Worm (Caenorhabditis elegans) whole organism, young adult: ENCODE results near the gene ttr-27.

Experiments
- ama-1 ChIP-seq, 3 experiments: fragments of 150-350 bp in 1 of 3; sonication (generic microtip) in 2 of 3; optimal IDR thresholded peaks; 2 replicates each; lab custom pipeline; 2014 to 2018; ENCODE audit warnings: missing biosample characterization in 2 of 3, missing genetic modification characterization in 2 of 3, missing genetic modification reagents in 2 of 3
- athp-1 ChIP-seq: sonication (generic microtip); optimal IDR thresholded peaks from 2 replicates; lab custom pipeline; 2017; ENCODE audit warnings: mild to moderate bottlenecking, missing genetic modification characterization, missing compliant biosample characterization
- attf-3 ChIP-seq: fragments of 200-800 bp; sonication (Bioruptor generic); conservative IDR thresholded peaks from 2 replicates; pipeline ENCODE4 v1.3.6; 2022; ENCODE audit warnings: missing genetic modification reagents, missing genetic modification characterization, missing compliant biosample characterization
- ceh-27 ChIP-seq: fragments of 200-800 bp; sonication (Bioruptor generic); optimal IDR thresholded peaks from 2 replicates; lab custom pipeline; 2018; ENCODE audit warnings: mild to moderate bottlenecking, missing genetic modification characterization, moderate library complexity, missing compliant biosample characterization
- pha-4 ChIP-seq: fragments of 150-350 bp; sonication (generic microtip); optimal IDR thresholded peaks from 2 replicates; lab custom pipeline; 2014; ENCODE audit warnings: missing biosample characterization, missing genetic modification reagents, missing genetic modification characterization
- sea-2 ChIP-seq: fragments of 200-800 bp; sonication (Bioruptor generic); IDR thresholded peaks from 2 replicates; pipeline ENCODE4 v1.3.6; 2022; ENCODE audit warnings: missing genetic modification characterization, missing compliant biosample characterization
- sptf-2 ChIP-seq: fragments of 200-800 bp; sonication (Bioruptor generic); optimal IDR thresholded peaks from 2 replicates; lab custom pipeline; 2018; ENCODE audit warnings: mild to moderate bottlenecking, missing genetic modification characterization, missing compliant biosample characterization
- unc-62 ChIP-seq: fragments of 150-350 bp; optimal IDR thresholded peaks from 2 replicates; lab custom pipeline; 2014; ENCODE audit warnings: missing biosample characterization, missing genetic modification reagents, missing genetic modification characterization

DNA sequence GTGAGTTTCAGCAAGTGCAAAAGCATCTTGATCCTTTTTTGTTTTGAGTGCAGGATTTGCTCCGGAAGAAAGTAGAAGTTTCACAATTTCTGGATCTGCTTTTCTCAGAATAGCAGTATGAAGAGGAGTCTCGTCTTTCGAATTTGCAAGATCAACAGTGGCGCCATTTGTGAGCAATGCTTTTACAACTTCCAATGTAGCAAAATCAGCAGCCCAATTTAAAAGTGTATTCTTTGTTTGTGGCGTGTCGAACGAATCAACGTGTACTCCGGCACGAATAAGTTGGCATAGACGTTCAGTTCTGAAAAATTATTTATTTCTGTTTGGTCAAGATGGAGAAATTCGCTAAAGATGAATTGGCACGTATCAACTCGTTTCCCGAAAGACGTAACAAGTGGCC lies 45.7 kb upstream of the ttr-27 start, which contains the start of gene T16G1.13:
- no peak for TF ChIP-seq attf-3
- no peak for TF ChIP-seq ceh-27 (GFP tag; lab: Kevin White, UChicago)
- TF ChIP-seq ama-1 (optimal IDR thresholded peaks at IDR 0.05; lab: Kevin White, UChicago), result no peak
- no peak for TF ChIP-seq ama-1 (GFP tag; optimal IDR thresholded peaks at IDR 0.05; lab: Kevin White, UChicago)
- no peak for TF ChIP-seq unc-62
- TF ChIP-seq sea-2 (GFP tag; lab: Robert Waterston, UW), result no peak
- no peak for TF ChIP-seq sptf-2 (GFP tag; lab: Kevin White, UChicago)
- TF ChIP-seq athp-1, result no peak
- TF ChIP-seq pha-4 (tag; lab: Kevin White, UChicago), result no peak
